Fruit fly (Drosophila melanogaster) whole organism, adult: ENCODE data around the gene Ca-Ma2d.

Source experiments
- CG11617 ChIP-seq: fragments of 200-800 bp; sonication (Bioruptor generic); optimal IDR thresholded peaks from 2 replicates; lab custom pipeline; 2017; ENCODE audit warnings: mild to moderate bottlenecking, missing biosample characterization, missing genetic modification reagents, missing genetic modification characterization
- CG12768 ChIP-seq: fragments of 200-800 bp; sonication (Bioruptor generic); optimal IDR thresholded peaks from 2 replicates; lab custom pipeline; 2017; ENCODE audit warnings: missing biosample characterization, missing genetic modification characterization, mild to moderate bottlenecking, moderate library complexity, missing genetic modification reagents
- CG14711 ChIP-seq: fragments of 200-800 bp; sonication (Bioruptor generic); optimal IDR thresholded peaks from 2 replicates; lab custom pipeline; 2018; ENCODE audit warnings: missing biosample characterization, mild to moderate bottlenecking, missing genetic modification characterization, moderate library complexity
- CG1620 ChIP-seq: fragments of 200-800 bp; sonication (Bioruptor generic); optimal IDR thresholded peaks from 2 replicates; lab custom pipeline; 2016; ENCODE audit warnings: missing biosample characterization, missing genetic modification characterization
- CG33017 ChIP-seq: fragments of 200-800 bp; sonication (Bioruptor generic); optimal IDR thresholded peaks from 2 replicates; lab custom pipeline; 2018; ENCODE audit warnings: missing biosample characterization, mild to moderate bottlenecking, missing genetic modification characterization, moderate library complexity
- CG5204 ChIP-seq: fragments of 200-800 bp; sonication (Bioruptor generic); optimal IDR thresholded peaks from 2 replicates; lab custom pipeline; 2016; ENCODE audit warnings: missing biosample characterization, missing genetic modification characterization
- CG7045 ChIP-seq: fragments of 200-800 bp; sonication (Bioruptor generic); optimal IDR thresholded peaks from 2 replicates; lab custom pipeline; 2017; ENCODE audit warnings: missing biosample characterization, mild to moderate bottlenecking, missing genetic modification characterization
- CG7101 ChIP-seq: fragments of 200-800 bp; sonication (Bioruptor generic); optimal IDR thresholded peaks from 2 replicates; lab custom pipeline; 2018; ENCODE audit warnings: missing biosample characterization, mild to moderate bottlenecking, missing genetic modification characterization, moderate library complexity
- Clk ChIP-seq: fragments of 200-800 bp; sonication (Bioruptor generic); optimal IDR thresholded peaks from 2 replicates; lab custom pipeline; 2017; ENCODE audit warnings: missing biosample characterization, missing genetic modification characterization
- Crg-1 ChIP-seq: fragments of 200-800 bp; sonication (Bioruptor generic); optimal IDR thresholded peaks from 2 replicates; lab custom pipeline; 2016; ENCODE audit warnings: missing biosample characterization, missing genetic modification characterization
- Hr96 ChIP-seq: fragments of 200-800 bp; sonication (Bioruptor generic); optimal IDR thresholded peaks from 2 replicates; lab custom pipeline; 2016; ENCODE audit warnings: missing biosample characterization, missing genetic modification characterization
- Mnt ChIP-seq: fragments of 200-800 bp; sonication (Bioruptor generic); optimal IDR thresholded peaks from 2 replicates; lab custom pipeline; 2016; ENCODE audit warnings: missing biosample characterization, mild to moderate bottlenecking, missing genetic modification characterization
- bab1 ChIP-seq: fragments of 200-800 bp; sonication (Bioruptor generic); optimal IDR thresholded peaks from 3 replicates; lab custom pipeline; 2019; ENCODE audit warnings: missing biosample characterization, mild to moderate bottlenecking, missing genetic modification characterization, moderate library complexity
- cic ChIP-seq: fragments of 200-800 bp; sonication (Bioruptor generic); optimal IDR thresholded peaks from 2 replicates; lab custom pipeline; 2017; ENCODE audit warnings: missing biosample characterization, mild to moderate bottlenecking, missing genetic modification characterization, moderate library complexity
- cnc ChIP-seq, 2 experiments: fragments of >200 bp; optimal IDR thresholded peaks; 2 replicates each; lab custom pipeline; 2017
- kay ChIP-seq: fragments of 200-800 bp; sonication (Bioruptor generic); peaks from one replicate; lab custom pipeline; 2016; ENCODE audit warnings: missing biosample characterization, missing genetic modification characterization, borderline replicate concordance
- ovo ChIP-seq: fragments of 200-800 bp; sonication (Bioruptor generic); optimal IDR thresholded peaks from 2 replicates; lab custom pipeline; 2016; ENCODE audit warnings: missing biosample characterization, missing genetic modification characterization
- pad ChIP-seq: fragments of 200-800 bp; sonication (Bioruptor generic); optimal IDR thresholded peaks from 3 replicates; lab custom pipeline; 2017; ENCODE audit warnings: missing biosample characterization, missing genetic modification characterization, mild to moderate bottlenecking, moderate library complexity, missing genetic modification reagents
- tj ChIP-seq: fragments of 200-800 bp; sonication (Bioruptor generic); optimal IDR thresholded peaks from 3 replicates; lab custom pipeline; 2017; ENCODE audit warnings: missing biosample characterization, mild to moderate bottlenecking, missing genetic modification characterization, moderate library complexity
- toe ChIP-seq: fragments of 200-800 bp; sonication (Bioruptor generic); optimal IDR thresholded peaks from 2 replicates; lab custom pipeline; 2016; ENCODE audit warnings: missing biosample characterization, missing genetic modification characterization

The Ca-Ma2d gene

dm6 chr2L:16270667-16271485 lies 39.6 kb downstream of the Ca-Ma2d start:
- TF ChIP-seq kay (GFP tag; lab: Kevin White, UChicago) (peak; percentile 85), Clk (no peak), CG14711 (peak; percentile 45), CG5204 (GFP tag; lab: Kevin White, UChicago) (no peak), cnc (optimal IDR thresholded peaks at IDR 0.05; lab: Kevin White, UChicago) (no peak), CG7101 (tag; lab: Kevin White, UChicago) (peak; percentile 50), ovo (peak; percentile 67), Hr96 (no peak), cic (GFP tag; lab: Kevin White, UChicago) (no peak), toe (GFP tag; lab: Kevin White, UChicago) (peak; percentile 46), Mnt (no peak), CG12768 (GFP tag; lab: Kevin White, UChicago) (peak; percentile 4), Crg-1 (GFP tag; lab: Kevin White, UChicago) (no peak), CG33017 (tag; lab: Kevin White, UChicago) (no peak), CG7045 (GFP tag; lab: Kevin White, UChicago) (peak; percentile 17), pad (no peak), tj (peak; percentile 34), CG11617 (GFP tag; lab: Kevin White, UChicago) (peak; percentile 31), CG1620 (GFP tag; lab: Kevin White, UChicago) (peak; percentile 15), bab1 (GFP tag; lab: Kevin White, UChicago) (peak; percentile 22)

dm6 chr2L:16271486-16271806 lies 40.2 kb downstream of the Ca-Ma2d start:
- TF ChIP-seq CG12768 (GFP tag; lab: Kevin White, UChicago) (no peak), kay (GFP tag; lab: Kevin White, UChicago) (peak; percentile 62), CG7045 (GFP tag; lab: Kevin White, UChicago) (no peak), Mnt (peak; percentile 85), pad (peak; percentile 73), Hr96 (no peak), cic (GFP tag; lab: Kevin White, UChicago) (peak; percentile 95)

DNA sequence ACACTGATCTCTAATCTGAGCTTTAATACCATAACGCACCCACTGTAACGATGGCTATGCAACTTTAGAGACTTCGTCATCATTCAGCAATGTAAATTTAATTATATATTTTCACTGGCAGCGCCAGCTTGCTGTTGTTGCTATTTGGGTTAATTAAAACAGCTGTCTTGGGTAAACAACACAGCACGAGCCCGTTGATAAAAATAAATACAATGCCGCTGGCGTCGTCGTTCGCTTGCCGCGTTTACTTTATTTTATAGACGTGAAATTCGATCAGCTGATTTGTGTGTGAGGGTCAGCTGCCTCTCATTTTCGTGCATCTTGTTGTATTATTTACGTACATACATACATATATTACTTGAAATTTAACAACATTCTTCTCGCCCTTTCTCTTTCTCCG lies 41.5 kb downstream of the Ca-Ma2d start:
- TF ChIP-seq cic (GFP tag; lab: Kevin White, UChicago), result peak; percentile 82
- peak; percentile 60 for TF ChIP-seq CG7101 (tag; lab: Kevin White, UChicago)
- no peak for TF ChIP-seq bab1 (GFP tag; lab: Kevin White, UChicago)
- TF ChIP-seq toe (GFP tag; lab: Kevin White, UChicago), result peak; percentile 31
- TF ChIP-seq CG12768 (GFP tag; lab: Kevin White, UChicago), result peak; percentile 17
- TF ChIP-seq ovo, result peak; percentile 56
- peak; percentile 33 for TF ChIP-seq Mnt
- TF ChIP-seq pad, result peak; percentile 8
- no peak for TF ChIP-seq Hr96
- TF ChIP-seq Clk, result no peak
- no peak for TF ChIP-seq cnc (optimal IDR thresholded peaks at IDR 0.05; lab: Kevin White, UChicago)
- peak; percentile 28 for TF ChIP-seq CG14711
- TF ChIP-seq CG1620 (GFP tag; lab: Kevin White, UChicago), result peak; percentile 11
- TF ChIP-seq CG11617 (GFP tag; lab: Kevin White, UChicago), result no peak
- no peak for TF ChIP-seq CG33017 (tag; lab: Kevin White, UChicago)
- peak; percentile 86 for TF ChIP-seq kay (GFP tag; lab: Kevin White, UChicago)
- TF ChIP-seq CG5204 (GFP tag; lab: Kevin White, UChicago), result no peak
- no peak for TF ChIP-seq tj
- TF ChIP-seq Crg-1 (GFP tag; lab: Kevin White, UChicago), result no peak

DNA sequence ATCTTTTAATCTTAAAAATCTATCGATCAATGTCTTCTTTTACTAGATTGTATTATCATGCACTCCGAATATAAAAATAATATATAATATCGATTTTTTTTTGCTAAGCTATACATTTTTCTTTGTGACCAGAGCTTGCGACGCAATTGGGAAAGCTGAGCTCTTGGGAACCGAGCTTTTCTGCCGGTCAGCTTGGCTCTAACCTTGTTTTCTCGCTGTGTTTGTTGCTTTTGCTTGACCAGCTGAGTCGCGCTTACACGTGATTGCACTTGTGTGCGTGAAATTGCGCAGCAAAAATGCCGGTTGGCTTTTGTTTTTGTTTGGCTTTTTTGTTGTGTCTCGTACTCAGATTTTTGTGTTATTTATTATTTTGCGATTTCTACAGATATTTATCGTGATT lies 42.2 kb downstream of the Ca-Ma2d start:
- TF ChIP-seq CG14711 (no peak), cic (GFP tag; lab: Kevin White, UChicago) (peak; percentile 31), CG1620 (GFP tag; lab: Kevin White, UChicago) (no peak), CG12768 (GFP tag; lab: Kevin White, UChicago) (no peak), CG11617 (GFP tag; lab: Kevin White, UChicago) (no peak), tj (peak; percentile 92), Clk (no peak), ovo (no peak), toe (GFP tag; lab: Kevin White, UChicago) (no peak), bab1 (GFP tag; lab: Kevin White, UChicago) (no peak), Mnt (peak; percentile 6), Crg-1 (GFP tag; lab: Kevin White, UChicago) (no peak), kay (GFP tag; lab: Kevin White, UChicago) (peak; percentile 53), CG33017 (tag; lab: Kevin White, UChicago) (peak; percentile 1)

DNA sequence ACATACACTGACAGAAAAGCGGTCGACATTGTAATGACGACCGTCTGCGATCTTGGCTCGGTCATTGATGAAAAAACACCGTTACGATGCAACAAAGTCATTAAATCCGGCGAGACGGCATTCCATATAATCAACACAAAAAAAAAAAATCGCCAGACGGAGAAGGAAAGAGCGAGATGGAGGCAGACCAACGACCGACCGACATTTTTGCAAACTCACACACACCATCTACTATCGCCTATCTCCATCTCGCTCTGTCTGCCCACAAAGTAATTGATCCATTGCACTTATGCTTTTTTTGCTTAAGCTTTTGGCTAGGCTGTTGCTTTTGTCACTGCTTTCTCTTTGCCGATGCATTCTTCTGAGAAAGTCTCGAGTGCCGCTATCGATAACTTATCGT lies 42.8 kb downstream of the Ca-Ma2d start:
- peak; percentile 70 for TF ChIP-seq tj
- TF ChIP-seq Crg-1 (GFP tag; lab: Kevin White, UChicago), result no peak
- TF ChIP-seq ovo, result peak; percentile 24
- TF ChIP-seq cic (GFP tag; lab: Kevin White, UChicago), result peak; percentile 5
- TF ChIP-seq pad, result peak; percentile 14

DNA sequence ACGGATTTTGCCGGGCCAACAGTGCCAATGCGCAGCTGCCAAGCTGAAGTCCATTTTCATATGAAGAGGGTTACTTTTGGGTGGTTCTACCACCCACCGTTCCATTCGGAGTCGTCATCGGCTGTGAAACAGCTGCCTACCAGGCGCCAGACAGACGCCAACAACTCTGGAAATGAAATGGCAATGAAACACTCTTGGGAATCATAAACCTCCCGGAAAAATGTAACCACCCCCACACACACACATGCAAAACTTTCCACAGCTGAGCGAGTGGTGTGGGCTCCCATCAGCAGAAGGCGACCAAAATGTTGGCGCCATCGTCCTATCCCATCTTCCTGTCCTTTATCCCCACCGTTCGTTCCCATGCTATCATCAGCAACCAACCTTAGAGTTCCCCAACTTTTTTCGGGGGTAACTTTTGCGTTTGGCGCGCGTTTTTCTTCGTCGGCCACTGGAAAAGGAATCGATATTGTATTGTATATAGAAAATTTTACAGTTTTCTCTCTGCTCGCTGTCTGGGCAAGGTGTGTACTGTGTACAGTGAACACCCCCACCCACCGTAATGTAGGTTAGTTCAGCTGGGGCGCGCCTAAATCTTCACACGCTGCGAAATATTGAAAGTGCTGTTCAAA lies 44.0 kb downstream of the Ca-Ma2d start:
- TF ChIP-seq CG1620 (GFP tag; lab: Kevin White, UChicago), result no peak
- TF ChIP-seq tj, result no peak
- no peak for TF ChIP-seq Clk
- no peak for TF ChIP-seq toe (GFP tag; lab: Kevin White, UChicago)
- no peak for TF ChIP-seq CG11617 (GFP tag; lab: Kevin White, UChicago)
- no peak for TF ChIP-seq CG5204 (GFP tag; lab: Kevin White, UChicago)
- TF ChIP-seq bab1 (GFP tag; lab: Kevin White, UChicago), result no peak
- no peak for TF ChIP-seq Hr96
- TF ChIP-seq ovo, result no peak
- TF ChIP-seq cnc (optimal IDR thresholded peaks at IDR 0.05; lab: Kevin White, UChicago), result no peak
- TF ChIP-seq CG12768 (GFP tag; lab: Kevin White, UChicago), result no peak
- no peak for TF ChIP-seq pad
- no peak for TF ChIP-seq CG33017 (tag; lab: Kevin White, UChicago)
